ENCODE assay signal across 5 fruit fly cellular contexts in the genomic region with DNA sequence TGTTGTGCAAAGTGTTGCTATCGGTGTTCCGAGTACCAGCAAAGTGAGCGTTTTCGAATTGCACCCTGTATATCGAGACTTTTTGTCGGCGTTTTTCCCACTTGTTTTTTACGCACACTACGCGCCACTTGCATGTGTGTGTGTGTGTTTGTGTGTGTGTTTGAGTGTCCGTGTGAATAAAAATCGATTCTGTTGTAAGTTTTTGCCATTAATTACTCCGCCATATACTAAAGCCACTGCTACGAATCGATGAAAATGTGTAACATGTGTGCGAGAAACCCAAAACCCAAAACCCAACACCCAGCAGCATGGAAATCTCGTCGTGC.
TF ChIP-seq lines count a peak whose summit lies in the region.

No protein-coding gene starts in this region.

- no peak for TF ChIP-seq CTCF in whole organism, embryonic (GFP tag; optimal IDR thresholded peaks at IDR 0.05; lab: Kevin White, UChicago)

TF ChIP-seq in whole organism, adult, 20 proteins besides CTCF, POLR2A, EP300 and RAD21:
- peak; percentile 38 for TF ChIP-seq cic (GFP tag; optimal IDR thresholded peaks at IDR 0.05; lab: Kevin White, UChicago)
- no peak for TF ChIP-seq CG14711 (tag; optimal IDR thresholded peaks at IDR 0.05; lab: Kevin White, UChicago)
- no peak for TF ChIP-seq CG11617 (GFP tag; optimal IDR thresholded peaks at IDR 0.05; lab: Kevin White, UChicago)
- TF ChIP-seq CG1620 (GFP tag; optimal IDR thresholded peaks at IDR 0.05; lab: Kevin White, UChicago): no peak
- peak; percentile 14 for TF ChIP-seq tj (GFP tag; optimal IDR thresholded peaks at IDR 0.05; lab: Kevin White, UChicago)
- TF ChIP-seq CG12768 (GFP tag; optimal IDR thresholded peaks at IDR 0.05; lab: Kevin White, UChicago): no peak
- TF ChIP-seq bab1 (GFP tag; optimal IDR thresholded peaks at IDR 0.05; lab: Kevin White, UChicago): no peak

TF ChIP-seq in whole organism, embryonic, 481 proteins besides CTCF, POLR2A, EP300 and RAD21 (continues in another document):
- TF ChIP-seq chinmo (GFP tag; IDR thresholded peaks at IDR 0.05; lab: Robert Waterston, UW; ENCODE audit: partially characterized antibody): no peak; the same call in 3 of the 4 replicates
- TF ChIP-seq Drgx (GFP tag; IDR thresholded peaks at IDR 0.05; lab: Robert Waterston, UW): 0 out of 2 replicates have a peak, but pooled peaks have one; percentile 3
- no peak for TF ChIP-seq Elba2 (GFP tag; optimal IDR thresholded peaks at IDR 0.05; lab: Kevin White, UChicago)
- no peak for TF ChIP-seq CG9437 (GFP tag; optimal IDR thresholded peaks at IDR 0.05; lab: Kevin White, UChicago)
- peak; percentile 46 for TF ChIP-seq Scr (GFP tag; IDR thresholded peaks at IDR 0.05; lab: Robert Waterston, UW; ENCODE audit: partially characterized antibody)
- TF ChIP-seq cad (GFP tag; optimal IDR thresholded peaks at IDR 0.05; lab: Kevin White, UChicago): no peak
- TF ChIP-seq tna (GFP tag; IDR thresholded peaks at IDR 0.05; lab: Robert Waterston, UW; ENCODE audit: partially characterized antibody): no peak
- no peak for TF ChIP-seq Camta (GFP tag; optimal IDR thresholded peaks at IDR 0.05; lab: Kevin White, UChicago)
- 0 out of 2 replicates have a peak, but pooled peaks have one; percentile 3 for TF ChIP-seq CG32532 (GFP tag; IDR thresholded peaks at IDR 0.05; lab: Robert Waterston, UW)
- TF ChIP-seq CG9932 (GFP tag; IDR thresholded peaks at IDR 0.05; lab: Robert Waterston, UW): no peak
- no peak for TF ChIP-seq CG15011 (GFP tag; optimal IDR thresholded peaks at IDR 0.05; lab: Kevin White, UChicago)
- 0 out of 3 replicates have a peak, but pooled peaks have one; percentile 8 for TF ChIP-seq Aef1 (GFP tag; IDR thresholded peaks at IDR 0.05; lab: Robert Waterston, UW)
- TF ChIP-seq CG34224 (GFP tag; IDR thresholded peaks at IDR 0.05; lab: Robert Waterston, UW; ENCODE audit: partially characterized antibody): peak; percentile 5; the same call in 1 of the 3 replicates
- no peak for TF ChIP-seq CG18476 (GFP tag; optimal IDR thresholded peaks at IDR 0.05; lab: Kevin White, UChicago)
- TF ChIP-seq E2f1 (GFP tag; IDR thresholded peaks at IDR 0.05; lab: Robert Waterston, UW): 0 out of 2 replicates have a peak, but pooled peaks have one; percentile 2
- TF ChIP-seq CG2875 (GFP tag; optimal IDR thresholded peaks at IDR 0.05; lab: Kevin White, UChicago): no peak
- no peak for TF ChIP-seq CG11560 (tag; IDR thresholded peaks at IDR 0.05; lab: Robert Waterston, UW)
- peak; percentile 4 for TF ChIP-seq CG12659 (GFP tag; optimal IDR thresholded peaks at IDR 0.05; lab: Kevin White, UChicago)

TF ChIP-seq in whole organism, prepupa, 60 proteins besides CTCF, POLR2A, EP300 and RAD21:
- TF ChIP-seq fkh (GFP tag; optimal IDR thresholded peaks at IDR 0.05; lab: Kevin White, UChicago) (no peak), CG32006 (GFP tag; optimal IDR thresholded peaks at IDR 0.05; lab: Kevin White, UChicago) (peak; percentile 29)

TF ChIP-seq in whole organism, pupa, 21 proteins besides CTCF, POLR2A, EP300 and RAD21:
- TF ChIP-seq CG32121 (GFP tag; IDR thresholded peaks at IDR 0.05; lab: Robert Waterston, UW) (0 out of 2 replicates have a peak, but pooled peaks have one; percentile 5), CG8301 (tag; optimal IDR thresholded peaks at IDR 0.05; lab: Kevin White, UChicago) (no peak)
TF ChIP-seq in whole organism, pupa: peak in this region for 1.

TF ChIP-seq in whole organism, wandering third instar larva, 38 proteins besides CTCF, POLR2A, EP300 and RAD21:
- TF ChIP-seq N (GFP tag; optimal IDR thresholded peaks at IDR 0.05; lab: Kevin White, UChicago) (peak; percentile 66), Hr78 (GFP tag; optimal IDR thresholded peaks at IDR 0.05; lab: Kevin White, UChicago) (no peak)
